Fruit fly (Drosophila melanogaster) whole organism, pupa: Measurements from ENCODE around the gene veli.

ENCODE experiments used
- CG10348 ChIP-seq: fragments of 200-800 bp; sonication (Bioruptor generic); IDR thresholded peaks from 2 replicates; pipeline ENCODE4 v1.3.6; 2022; ENCODE audit warnings: missing biosample characterization, missing genetic modification characterization
- CG13204 ChIP-seq: fragments of 200-800 bp; sonication (Bioruptor generic); optimal IDR thresholded peaks from 2 replicates; lab custom pipeline; 2018; ENCODE audit warnings: missing biosample characterization, mild to moderate bottlenecking, missing genetic modification characterization, moderate library complexity
- CG15710 ChIP-seq: fragments of 200-800 bp; sonication (Bioruptor generic); optimal IDR thresholded peaks from 2 replicates; lab custom pipeline; 2018; ENCODE audit warnings: missing biosample characterization, mild to moderate bottlenecking, missing genetic modification characterization, moderate library complexity
- CG32121 ChIP-seq: fragments of 200-800 bp; sonication (Bioruptor generic); IDR thresholded peaks from 2 replicates; pipeline ENCODE4 v1.3.6; 2022; ENCODE audit warnings: missing biosample characterization, missing genetic modification characterization
- EcR ChIP-seq: fragments of 200-800 bp; sonication (Bioruptor generic); optimal IDR thresholded peaks from 3 replicates; lab custom pipeline; 2019; ENCODE audit warnings: missing biosample characterization, missing genetic modification characterization, mild to moderate bottlenecking, moderate library complexity, missing genetic modification reagents
- Ets98B ChIP-seq: fragments of 200-800 bp; sonication (Bioruptor generic); IDR thresholded peaks from 2 replicates; pipeline ENCODE4 v1.3.6; 2022; ENCODE audit warnings: missing biosample characterization, missing genetic modification characterization

DNA sequence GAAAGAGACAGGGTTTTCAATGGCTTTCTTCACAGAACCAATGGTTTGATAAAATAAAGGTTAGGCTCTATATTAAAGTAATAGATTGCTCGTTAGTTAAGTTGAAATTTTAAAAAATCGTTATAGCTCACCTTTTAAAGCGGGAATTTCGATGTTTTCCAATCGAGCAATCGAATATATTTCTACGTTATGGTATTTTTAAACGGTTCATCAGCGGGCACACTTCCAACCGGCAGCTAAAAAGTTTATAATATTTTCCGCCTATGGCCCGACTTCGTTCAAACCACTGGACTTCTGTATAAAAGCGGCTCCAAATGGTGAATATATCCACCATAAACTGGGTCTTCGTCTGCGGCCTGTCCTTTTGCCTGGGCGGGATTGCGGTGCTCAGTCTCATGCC lies 42.3 kb downstream of the veli start, which contains the start of gene beta4GalT7:
- TF ChIP-seq CG15710 (tag; lab: Kevin White, UChicago) (no peak), CG13204 (GFP tag; lab: Kevin White, UChicago) (no peak), CG32121 (GFP tag; lab: Robert Waterston, UW) (no peak), EcR (no peak), CG10348 (GFP tag; lab: Robert Waterston, UW) (no peak), Ets98B (no peak)
